Worm (Caenorhabditis elegans) whole organism, early embryonic: ENCODE results near the gene K11H12.9.

Source experiments
- B0310.2 ChIP-seq: sonication (generic microtip); optimal IDR thresholded peaks from 2 replicates; lab custom pipeline; 2016; ENCODE audit warnings: mild to moderate bottlenecking, missing genetic modification characterization, missing compliant biosample characterization
- F13C5.2 ChIP-seq: sonication (generic microtip); optimal IDR thresholded peaks from 2 replicates; lab custom pipeline; 2017; ENCODE audit warnings: mild to moderate bottlenecking, missing genetic modification characterization, inconsistent platforms, missing compliant biosample characterization
- aly-1 ChIP-seq: sonication (generic microtip); optimal IDR thresholded peaks from 2 replicates; lab custom pipeline; 2016; ENCODE audit warnings: missing genetic modification characterization, missing compliant biosample characterization
- ama-1 ChIP-seq: fragments of 150-350 bp; optimal IDR thresholded peaks from 2 replicates; lab custom pipeline; 2014
- ceh-13 ChIP-seq: fragments of 200-800 bp; sonication (Bioruptor generic); optimal IDR thresholded peaks from 2 replicates; lab custom pipeline; 2018; ENCODE audit warnings: mild to moderate bottlenecking, missing genetic modification characterization, missing compliant biosample characterization
- ceh-36 ChIP-seq: sonication (generic microtip); optimal IDR thresholded peaks from 2 replicates; lab custom pipeline; 2016; ENCODE audit warnings: missing genetic modification characterization, inconsistent platforms, missing compliant biosample characterization
- ets-7 ChIP-seq: sonication (generic microtip); optimal IDR thresholded peaks from 2 replicates; lab custom pipeline; 2016; ENCODE audit warnings: missing genotype, missing genetic modification characterization, missing compliant biosample characterization
- flt-1 ChIP-seq: fragments of 200-800 bp; sonication (Bioruptor generic); IDR thresholded peaks from 2 replicates; pipeline ENCODE4 v1.3.6; 2022; ENCODE audit warnings: missing genetic modification characterization, missing compliant biosample characterization
- hmbx-1 ChIP-seq: sonication (generic microtip); optimal IDR thresholded peaks from 2 replicates; lab custom pipeline; 2016; ENCODE audit warnings: mild to moderate bottlenecking, missing genetic modification characterization, missing compliant biosample characterization
- hmg-4 ChIP-seq: fragments of 200-800 bp; sonication (Bioruptor generic); optimal IDR thresholded peaks from 2 replicates; lab custom pipeline; 2018; ENCODE audit warnings: mild to moderate bottlenecking, missing genetic modification characterization, missing compliant biosample characterization
- scrt-1 ChIP-seq: fragments of 200-800 bp; sonication (Bioruptor generic); IDR thresholded peaks from 2 replicates; pipeline ENCODE4 v1.3.6; 2022; ENCODE audit warnings: missing genetic modification characterization, missing compliant biosample characterization
- sea-1 ChIP-seq: fragments of 200-800 bp; sonication (Bioruptor generic); conservative IDR thresholded peaks from 2 replicates; pipeline ENCODE4 v1.3.6; 2022; ENCODE audit warnings: missing genetic modification characterization, missing compliant biosample characterization
- tbx-11 ChIP-seq: fragments of 200-800 bp; sonication (Bioruptor generic); IDR thresholded peaks from 2 replicates; pipeline ENCODE4 v1.3.6; 2022; ENCODE audit warnings: missing genetic modification characterization, missing compliant biosample characterization
- tbx-37 ChIP-seq: fragments of 200-800 bp; sonication (Bioruptor generic); conservative IDR thresholded peaks from 2 replicates; pipeline ENCODE4 v1.3.6; 2022; ENCODE audit warnings: missing genetic modification reagents, missing genetic modification characterization, missing compliant biosample characterization

DNA sequence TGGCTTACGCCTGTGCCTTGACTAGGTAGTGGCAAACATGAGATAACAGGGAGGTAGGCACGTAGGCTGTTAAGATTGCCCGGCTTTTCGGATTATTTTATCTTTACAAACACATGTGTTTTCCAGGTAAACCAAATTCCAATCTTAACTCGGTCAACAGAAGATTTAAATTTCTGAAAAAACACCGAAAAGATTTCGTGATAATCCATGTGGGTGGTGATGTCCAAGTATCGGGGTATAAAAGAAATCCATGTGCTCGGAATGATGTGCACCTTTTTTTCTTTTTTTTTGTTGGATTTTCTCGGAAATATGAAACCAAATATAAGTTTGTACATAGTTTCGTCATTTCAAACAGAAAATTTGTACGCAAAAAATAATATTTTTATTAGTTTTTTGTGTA is 6.0 kb upstream of the K11H12.9 start:
- TF ChIP-seq ceh-36 (tag; lab: Kevin White, UChicago) (no peak), hmg-4 (GFP tag; lab: Kevin White, UChicago) (no peak), ama-1 (lab: Kevin White, UChicago) (no peak), ets-7 (tag; lab: Kevin White, UChicago) (no peak), tbx-37 (GFP tag; lab: Robert Waterston, UW) (no peak), ceh-13 (GFP tag; lab: Kevin White, UChicago) (no peak), aly-1 (tag; lab: Kevin White, UChicago) (no peak), scrt-1 (GFP tag; lab: Robert Waterston, UW) (no peak), F13C5.2 (tag; lab: Kevin White, UChicago) (no peak), tbx-11 (GFP tag; lab: Robert Waterston, UW) (no peak), flt-1 (GFP tag; lab: Robert Waterston, UW) (no peak), sea-1 (GFP tag; lab: Robert Waterston, UW) (no peak), B0310.2 (tag; lab: Kevin White, UChicago) (no peak), hmbx-1 (no peak)
